Worm (Caenorhabditis elegans): ENCODE measurements around the gene gegf-1.

- TF ChIP-seq mab-5 (tag; optimal IDR thresholded peaks at IDR 0.05) (no peak), elt-1 (tag; optimal IDR thresholded peaks at IDR 0.05) (no peak), nhr-129 (tag; optimal IDR thresholded peaks at IDR 0.05) (no peak), nhr-21 (tag; optimal IDR thresholded peaks at IDR 0.05) (no peak), lin-39 (tag; optimal IDR thresholded peaks at IDR 0.05) (no peak), nhr-12 (tag; optimal IDR thresholded peaks at IDR 0.05) (no peak), ztf-11 (tag; optimal IDR thresholded peaks at IDR 0.05) (no peak), nhr-10 (tag; optimal IDR thresholded peaks at IDR 0.05) (no peak), ama-1 (optimal IDR thresholded peaks at IDR 0.05) (no peak), nhr-23 (tag; optimal IDR thresholded peaks at IDR 0.05) (no peak), crh-2 (tag; optimal IDR thresholded peaks at IDR 0.05) (no peak)
Measured at ce11 chrIV:121607-122006, 36.1 kb downstream of the gegf-1 start, which contains the start of gene tut-1.

Data from whole organism, L2 larva.